Fruit fly (Drosophila melanogaster): ENCODE measurements around the gene CG10195.

CG10195 gene

dm6 chr2L:19484539-19484938 lies at the start of gene CG10195, which contains the start of gene CG13084:
Gene CG10195 (minus strand): TSS chr2L:19484705.
Gene CG13084 (plus strand): TSS chr2L:19484930.
- no peak for TF ChIP-seq Hr78 (GFP tag; optimal IDR thresholded peaks at IDR 0.05)
- TF ChIP-seq usp (GFP tag; optimal IDR thresholded peaks at IDR 0.05), result no peak
- no peak for TF ChIP-seq br (GFP tag; optimal IDR thresholded peaks at IDR 0.05)

dm6 chr2L:19533247-19533646 lies 48.7 kb upstream of the CG10195 start, which contains the start of gene CG33116:
Gene CG33116 (plus strand): TSS chr2L:19533479.
- TF ChIP-seq fru (GFP tag; optimal IDR thresholded peaks at IDR 0.05) (peak; percentile 90), tai (GFP tag; optimal IDR thresholded peaks at IDR 0.05) (no peak), dl (GFP tag; optimal IDR thresholded peaks at IDR 0.05; ENCODE audit: insufficient read depth in 1 of 2, partially characterized antibody in 2 of 2) (no peak), OdsH (GFP tag; optimal IDR thresholded peaks at IDR 0.05) (peak; percentile 86), psq (GFP tag; optimal IDR thresholded peaks at IDR 0.05) (peak; percentile 68), usp (GFP tag; optimal IDR thresholded peaks at IDR 0.05) (no peak), dmrt93B (GFP tag; optimal IDR thresholded peaks at IDR 0.05) (peak; percentile 71), lola (GFP tag; optimal IDR thresholded peaks at IDR 0.05) (no peak), Dfd (GFP tag; optimal IDR thresholded peaks at IDR 0.05) (no peak), CG32264 (GFP tag; optimal IDR thresholded peaks at IDR 0.05) (peak; percentile 74), pan (optimal IDR thresholded peaks at IDR 0.05) (no peak), Hr83 (GFP tag; optimal IDR thresholded peaks at IDR 0.05; ENCODE audit: poor library complexity, severe bottlenecking) (peak; percentile 92), foxo (GFP tag; optimal IDR thresholded peaks at IDR 0.05) (peak; percentile 17 to 92), brk (GFP tag; optimal IDR thresholded peaks at IDR 0.05) (peak; percentile 82), Hnf4 (GFP tag; optimal IDR thresholded peaks at IDR 0.05) (peak; percentile 91), CG9705 (GFP tag; optimal IDR thresholded peaks at IDR 0.05) (peak; percentile 61), Abd-B (GFP tag; optimal IDR thresholded peaks at IDR 0.05) (no peak), ey (GFP tag; optimal IDR thresholded peaks at IDR 0.05) (peak; percentile 89), Myc (optimal IDR thresholded peaks at IDR 0.05) (peak; percentile 41), h (GFP tag; optimal IDR thresholded peaks at IDR 0.05) (peak; percentile 90), Vsx2 (GFP tag; optimal IDR thresholded peaks at IDR 0.05; ENCODE audit: partially characterized antibody) (no peak), sv (GFP tag; optimal IDR thresholded peaks at IDR 0.05) (peak; percentile 84), br (GFP tag; optimal IDR thresholded peaks at IDR 0.05) (peak; percentile 89), Hr78 (GFP tag; optimal IDR thresholded peaks at IDR 0.05) (no peak), Mio (GFP tag; optimal IDR thresholded peaks at IDR 0.05) (peak; percentile 63), rgr (GFP tag; optimal IDR thresholded peaks at IDR 0.05) (peak; percentile 93), HLH106 (tag; optimal IDR thresholded peaks at IDR 0.05) (peak; percentile 85), Dif (GFP tag; optimal IDR thresholded peaks at IDR 0.05; ENCODE audit: partially characterized antibody) (no peak), sage (GFP tag; optimal IDR thresholded peaks at IDR 0.05) (peak; percentile 63), CrebA (GFP tag; optimal IDR thresholded peaks at IDR 0.05; ENCODE audit: borderline replicate concordance) (no peak), GATAd (GFP tag; optimal IDR thresholded peaks at IDR 0.05) (peak; percentile 28), woc (GFP tag; optimal IDR thresholded peaks at IDR 0.05) (peak; percentile 89), Rel (GFP tag; optimal IDR thresholded peaks at IDR 0.05) (no peak), Rel (tag; optimal IDR thresholded peaks at IDR 0.05) (peak; percentile 58), Jra (GFP tag; optimal IDR thresholded peaks at IDR 0.05) (peak; percentile 61), N (GFP tag; optimal IDR thresholded peaks at IDR 0.05) (no peak), jim (GFP tag; optimal IDR thresholded peaks at IDR 0.05) (peak; percentile 2), Sp1 (GFP tag; optimal IDR thresholded peaks at IDR 0.05) (peak; percentile 80), dsf (GFP tag; optimal IDR thresholded peaks at IDR 0.05; ENCODE audit: borderline replicate concordance) (peak; percentile 50)

dm6 chr2L:19530092-19530491 lies 45.6 kb upstream of the CG10195 start, which contains the start of gene CG10165:
Gene CG10165 (minus strand): TSS chr2L:19530305.
- TF ChIP-seq N (GFP tag; optimal IDR thresholded peaks at IDR 0.05), result no peak
- TF ChIP-seq GATAd (GFP tag; optimal IDR thresholded peaks at IDR 0.05), result no peak
- TF ChIP-seq psq (GFP tag; optimal IDR thresholded peaks at IDR 0.05), result no peak
- no peak for TF ChIP-seq lola (GFP tag; optimal IDR thresholded peaks at IDR 0.05)
- peak; percentile 26 for TF ChIP-seq Hr83 (GFP tag; optimal IDR thresholded peaks at IDR 0.05; ENCODE audit: poor library complexity, severe bottlenecking)
- TF ChIP-seq h (GFP tag; optimal IDR thresholded peaks at IDR 0.05), result peak; percentile 37
- no peak for TF ChIP-seq Abd-B (GFP tag; optimal IDR thresholded peaks at IDR 0.05)
- TF ChIP-seq Dif (GFP tag; optimal IDR thresholded peaks at IDR 0.05; ENCODE audit: partially characterized antibody), result no peak
- TF ChIP-seq CG9705 (GFP tag; optimal IDR thresholded peaks at IDR 0.05), result no peak
- no peak for TF ChIP-seq CrebA (GFP tag; optimal IDR thresholded peaks at IDR 0.05; ENCODE audit: borderline replicate concordance)
- TF ChIP-seq fru (GFP tag; optimal IDR thresholded peaks at IDR 0.05), result peak; percentile 91

Measured in whole organism, wandering third instar larva.